Worm (Caenorhabditis elegans): ENCODE data around the gene lec-7.

ce11 chrX:9842102-9842501, 9.7 kb upstream of the lec-7 start:
- no peak for TF ChIP-seq tab-1 (GFP tag; IDR thresholded peaks at IDR 0.05)
- no peak for TF ChIP-seq T22C8.4 (GFP tag; IDR thresholded peaks at IDR 0.05)
- TF ChIP-seq klf-2 (GFP tag; conservative IDR thresholded peaks at IDR 0.05) = no peak
- TF ChIP-seq ztf-23 (GFP tag; IDR thresholded peaks at IDR 0.05) = no peak
- TF ChIP-seq flt-1 (GFP tag; IDR thresholded peaks at IDR 0.05) = no peak
- TF ChIP-seq med-1 (GFP tag; optimal IDR thresholded peaks at IDR 0.05; ENCODE audit: insufficient read depth) = no peak
- no peak for TF ChIP-seq ref-1 (GFP tag; conservative IDR thresholded peaks at IDR 0.05)
